Fruit fly (Drosophila melanogaster) whole organism, prepupa: ENCODE measurements around the gene spn-F.
A peak's percentile ranks its signal among the peaks of the same experiment; 100 is the strongest.

Experiments used
- Blimp-1 ChIP-seq: fragments of 200-800 bp; sonication (Bioruptor generic); optimal IDR thresholded peaks from 3 replicates; lab custom pipeline; 2017; ENCODE audit warnings: missing biosample characterization, missing genetic modification characterization, mild to moderate bottlenecking, moderate library complexity, missing genetic modification reagents
- CG10669 ChIP-seq: fragments of 200-800 bp; sonication (Bioruptor generic); optimal IDR thresholded peaks from 3 replicates; lab custom pipeline; 2018; ENCODE audit warnings: missing biosample characterization, mild to moderate bottlenecking, missing genetic modification characterization, moderate library complexity
- CG11294 ChIP-seq: fragments of 200-800 bp; sonication (Bioruptor generic); IDR thresholded peaks from 2 replicates; pipeline ENCODE4 v1.3.6; 2022; ENCODE audit warnings: missing biosample characterization, missing genetic modification characterization
- CG11902 ChIP-seq: fragments of 200-800 bp; sonication (Bioruptor generic); optimal IDR thresholded peaks from 3 replicates; lab custom pipeline; 2016; ENCODE audit warnings: missing biosample characterization, missing genetic modification characterization
- CG1621 ChIP-seq: fragments of 200-800 bp; sonication (Bioruptor generic); optimal IDR thresholded peaks from 3 replicates; lab custom pipeline; 2018; ENCODE audit warnings: missing biosample characterization, mild to moderate bottlenecking, missing genetic modification characterization
- CG31627 ChIP-seq: fragments of 200-800 bp; sonication (Bioruptor generic); optimal IDR thresholded peaks from 3 replicates; lab custom pipeline; 2016; ENCODE audit warnings: missing biosample characterization, missing genetic modification characterization
- CG3919 ChIP-seq: fragments of 200-800 bp; sonication (Bioruptor generic); optimal IDR thresholded peaks from 3 replicates; lab custom pipeline; 2016; ENCODE audit warnings: missing biosample characterization, missing genetic modification characterization
- CG6163 ChIP-seq: fragments of 200-800 bp; sonication (Bioruptor generic); IDR thresholded peaks from 3 replicates; pipeline ENCODE4 v1.3.6; 2022; ENCODE audit warnings: missing biosample characterization, missing genetic modification characterization
- CG6276 ChIP-seq: fragments of 200-800 bp; sonication (Bioruptor generic); optimal IDR thresholded peaks from 2 replicates; lab custom pipeline; 2017; ENCODE audit warnings: missing biosample characterization, mild to moderate bottlenecking, missing genetic modification characterization
- CG6808 ChIP-seq: fragments of 200-800 bp; sonication (Bioruptor generic); optimal IDR thresholded peaks from 3 replicates; lab custom pipeline; 2017; ENCODE audit warnings: missing biosample characterization, missing genetic modification characterization, mild to moderate bottlenecking, moderate library complexity, missing genetic modification reagents
- CG6854 ChIP-seq: fragments of 200-800 bp; sonication (Bioruptor generic); optimal IDR thresholded peaks from 2 replicates; lab custom pipeline; 2017; ENCODE audit warnings: missing biosample characterization, mild to moderate bottlenecking, missing genetic modification characterization
- CG8119 ChIP-seq: fragments of 200-800 bp; sonication (Bioruptor generic); IDR thresholded peaks from 3 replicates; pipeline ENCODE4 v1.3.6; 2022; ENCODE audit warnings: missing biosample characterization, missing genetic modification characterization
- CG8319 ChIP-seq: fragments of 200-800 bp; sonication (Bioruptor generic); optimal IDR thresholded peaks from 3 replicates; lab custom pipeline; 2016; ENCODE audit warnings: missing biosample characterization, missing genetic modification characterization
- CG8632 ChIP-seq: fragments of 200-800 bp; sonication (Bioruptor generic); optimal IDR thresholded peaks from 3 replicates; lab custom pipeline; 2016; ENCODE audit warnings: missing biosample characterization, missing genetic modification characterization
- Eip78C ChIP-seq: fragments of 200-800 bp; sonication (Bioruptor generic); peaks from one replicate; lab custom pipeline; 2016; ENCODE audit warnings: missing biosample characterization, missing genetic modification characterization
- Eip93F ChIP-seq: fragments of 200-800 bp; sonication (Bioruptor generic); optimal IDR thresholded peaks from 2 replicates; lab custom pipeline; 2016; ENCODE audit warnings: missing biosample characterization, mild to moderate bottlenecking, missing genetic modification characterization
- Ets21C ChIP-seq: fragments of 200-800 bp; sonication (Bioruptor generic); optimal IDR thresholded peaks from 3 replicates; lab custom pipeline; 2016; ENCODE audit warnings: missing biosample characterization, missing genetic modification characterization
- Gug ChIP-seq: fragments of 200-800 bp; sonication (Bioruptor generic); IDR thresholded peaks from 2 replicates; pipeline ENCODE4 v1.3.6; 2022; ENCODE audit warnings: missing biosample characterization, missing genetic modification characterization
- Hr38 ChIP-seq: sonication (Bioruptor generic); optimal IDR thresholded peaks from 2 replicates; lab custom pipeline; 2016; ENCODE audit warnings: missing biosample characterization, missing genetic modification characterization
- Hr39 ChIP-seq: fragments of 200-800 bp; sonication (Bioruptor generic); optimal IDR thresholded peaks from 2 replicates; lab custom pipeline; 2016; ENCODE audit warnings: missing biosample characterization, missing genetic modification characterization
- Hr4 ChIP-seq: fragments of 200-800 bp; sonication (Bioruptor generic); optimal IDR thresholded peaks from 3 replicates; lab custom pipeline; 2016; ENCODE audit warnings: missing biosample characterization, missing genetic modification characterization
- Lpt ChIP-seq: fragments of 200-800 bp; sonication (Bioruptor generic); optimal IDR thresholded peaks from 3 replicates; lab custom pipeline; 2016; ENCODE audit warnings: missing biosample characterization, missing genetic modification characterization
- OdsH ChIP-seq: fragments of 200-800 bp; sonication (Bioruptor generic); optimal IDR thresholded peaks from 3 replicates; lab custom pipeline; 2016; ENCODE audit warnings: missing biosample characterization, missing genetic modification characterization
- Smox ChIP-seq: fragments of 200-800 bp; sonication (Bioruptor generic); optimal IDR thresholded peaks from 3 replicates; lab custom pipeline; 2016; ENCODE audit warnings: missing biosample characterization, missing genetic modification characterization
- Sox102F ChIP-seq: fragments of 200-800 bp; sonication (Bioruptor generic); optimal IDR thresholded peaks from 2 replicates; lab custom pipeline; 2016; ENCODE audit warnings: missing biosample characterization, mild to moderate bottlenecking, missing genetic modification characterization
- Sox14 ChIP-seq: fragments of 200-800 bp; sonication (Bioruptor generic); optimal IDR thresholded peaks from 3 replicates; lab custom pipeline; 2016; ENCODE audit warnings: missing biosample characterization, missing genetic modification characterization
- Sox15 ChIP-seq: fragments of 200-800 bp; sonication (Bioruptor generic); optimal IDR thresholded peaks from 3 replicates; lab custom pipeline; 2016; ENCODE audit warnings: missing biosample characterization, missing genetic modification characterization
- acj6 ChIP-seq: fragments of 200-800 bp; sonication (Bioruptor generic); optimal IDR thresholded peaks from 3 replicates; lab custom pipeline; 2016; ENCODE audit warnings: missing biosample characterization, missing genetic modification characterization
- cyc ChIP-seq: fragments of 200-800 bp; sonication (Bioruptor generic); optimal IDR thresholded peaks from 3 replicates; lab custom pipeline; 2016; ENCODE audit warnings: missing biosample characterization, missing genetic modification characterization
- dac ChIP-seq: fragments of 200-800 bp; sonication (Bioruptor generic); optimal IDR thresholded peaks from 2 replicates; lab custom pipeline; 2017; ENCODE audit warnings: missing biosample characterization, mild to moderate bottlenecking, missing genetic modification characterization
- dsx ChIP-seq: fragments of 200-800 bp; optimal IDR thresholded peaks from 3 replicates; lab custom pipeline; 2019; ENCODE audit warnings: missing biosample characterization, mild to moderate bottlenecking, missing genetic modification characterization, moderate library complexity; ENCODE audit not compliant: poor library complexity, severe bottlenecking
- esn ChIP-seq: fragments of 200-800 bp; sonication (Bioruptor generic); optimal IDR thresholded peaks from 2 replicates; lab custom pipeline; 2016; ENCODE audit warnings: missing biosample characterization, mild to moderate bottlenecking, missing genetic modification characterization, moderate library complexity
- fkh ChIP-seq: fragments of 200-800 bp; sonication (Bioruptor generic); optimal IDR thresholded peaks from 3 replicates; lab custom pipeline; 2017; ENCODE audit warnings: missing biosample characterization, mild to moderate bottlenecking, missing genetic modification characterization, moderate library complexity
- lz ChIP-seq: fragments of 200-800 bp; sonication (Bioruptor generic); optimal IDR thresholded peaks from 3 replicates; lab custom pipeline; 2016; ENCODE audit warnings: missing biosample characterization, missing genetic modification characterization
- net ChIP-seq: fragments of 200-800 bp; sonication (Bioruptor generic); optimal IDR thresholded peaks from 3 replicates; lab custom pipeline; 2016; ENCODE audit warnings: missing biosample characterization, missing genetic modification characterization
- pdm3 ChIP-seq: fragments of 200-800 bp; sonication (Bioruptor generic); optimal IDR thresholded peaks from 3 replicates; lab custom pipeline; 2016; ENCODE audit warnings: missing biosample characterization, missing genetic modification characterization
- spab ChIP-seq: fragments of 200-800 bp; sonication (Bioruptor generic); optimal IDR thresholded peaks from 2 replicates; lab custom pipeline; 2017; ENCODE audit warnings: missing biosample characterization, mild to moderate bottlenecking, missing genetic modification characterization, missing genetic modification reagents
- svp ChIP-seq: fragments of 200-800 bp; sonication (Bioruptor generic); peaks from one replicate; lab custom pipeline; 2016; ENCODE audit warnings: missing biosample characterization, missing genetic modification characterization
- vri ChIP-seq: fragments of 200-800 bp; sonication (Bioruptor generic); optimal IDR thresholded peaks from 3 replicates; lab custom pipeline; 2016; ENCODE audit warnings: missing biosample characterization, mild to moderate bottlenecking, missing genetic modification characterization

Gene spn-F

dm6 chr3R:31254808-31255207 is at the start of gene spn-F, which contains the start of gene CG1750:
spn-F (plus strand) TSS chr3R:31255127.
CG1750 (minus strand) TSS chr3R:31254900.
- TF ChIP-seq Sox102F (GFP tag; lab: Kevin White, UChicago) (no peak), spab (GFP tag; lab: Kevin White, UChicago) (no peak), pdm3 (GFP tag; lab: Kevin White, UChicago) (no peak), Eip78C (GFP tag; lab: Kevin White, UChicago) (no peak), vri (GFP tag; lab: Kevin White, UChicago) (peak; percentile 85), fkh (GFP tag; lab: Kevin White, UChicago) (peak; percentile 84)

dm6 chr3R:31210630-31211029 is 44.3 kb upstream of the spn-F start, which contains the start of gene chp:
chp (minus strand) TSS chr3R:31210730.
- TF ChIP-seq Sox15 (GFP tag; lab: Kevin White, UChicago) = no peak
- TF ChIP-seq Hr39 (GFP tag; lab: Kevin White, UChicago) = no peak
- no peak for TF ChIP-seq Eip93F (GFP tag; lab: Kevin White, UChicago)
- no peak for TF ChIP-seq CG3919 (GFP tag; lab: Kevin White, UChicago)
- no peak for TF ChIP-seq spab (GFP tag; lab: Kevin White, UChicago)
- no peak for TF ChIP-seq CG10669 (GFP tag; lab: Kevin White, UChicago)
- no peak for TF ChIP-seq Gug (GFP tag; lab: Robert Waterston, UW)
- no peak for TF ChIP-seq Eip78C (GFP tag; lab: Kevin White, UChicago)
- TF ChIP-seq vri (GFP tag; lab: Kevin White, UChicago) = no peak
- no peak for TF ChIP-seq Sox102F (GFP tag; lab: Kevin White, UChicago)
- TF ChIP-seq net (GFP tag; lab: Kevin White, UChicago) = no peak
- no peak for TF ChIP-seq CG6808 (GFP tag; lab: Kevin White, UChicago)
- TF ChIP-seq CG8119 (GFP tag; lab: Robert Waterston, UW) = no peak
- no peak for TF ChIP-seq Lpt (GFP tag; lab: Kevin White, UChicago)
- no peak for TF ChIP-seq Smox (GFP tag; lab: Kevin White, UChicago)
- no peak for TF ChIP-seq Blimp-1 (GFP tag; lab: Kevin White, UChicago)
- TF ChIP-seq, all 60 proteins: peak for 0

- TF ChIP-seq CG8319 (GFP tag; lab: Kevin White, UChicago) (no peak), CG6163 (GFP tag; lab: Robert Waterston, UW) (no peak), CG10669 (GFP tag; lab: Kevin White, UChicago) (no peak), Sox102F (GFP tag; lab: Kevin White, UChicago) (no peak), fkh (GFP tag; lab: Kevin White, UChicago) (no peak), CG8632 (no peak), Blimp-1 (GFP tag; lab: Kevin White, UChicago) (no peak), dac (no peak), dsx (GFP tag; lab: Kevin White, UChicago) (no peak), acj6 (no peak), Hr38 (no peak), spab (GFP tag; lab: Kevin White, UChicago) (no peak), Sox14 (no peak), CG11294 (GFP tag; lab: Robert Waterston, UW) (no peak), esn (GFP tag; lab: Kevin White, UChicago) (no peak), CG11902 (GFP tag; lab: Kevin White, UChicago) (no peak)
- TF ChIP-seq, all 60 proteins: peak for 0
Observed at dm6 chr3R:31213227-31213626, 41.7 kb upstream of the spn-F start, which contains the start of the genes Zwilch and CG1542. Zwilch (minus strand) TSS chr3R:31213376. CG1542 (plus strand) TSS chr3R:31213458.

- TF ChIP-seq CG1621 (tag; lab: Kevin White, UChicago) (no peak), Sox102F (GFP tag; lab: Kevin White, UChicago) (no peak), svp (GFP tag; lab: Kevin White, UChicago) (no peak), spab (GFP tag; lab: Kevin White, UChicago) (no peak), cyc (GFP tag; lab: Kevin White, UChicago) (no peak), CG31627 (no peak), Gug (GFP tag; lab: Robert Waterston, UW) (no peak), vri (GFP tag; lab: Kevin White, UChicago) (no peak), Hr4 (GFP tag; lab: Kevin White, UChicago) (no peak), net (GFP tag; lab: Kevin White, UChicago) (no peak), CG6276 (GFP tag; lab: Kevin White, UChicago) (no peak), lz (GFP tag; lab: Kevin White, UChicago) (peak; percentile 45), Ets21C (GFP tag; lab: Kevin White, UChicago) (no peak), pdm3 (GFP tag; lab: Kevin White, UChicago) (no peak), CG6854 (GFP tag; lab: Kevin White, UChicago) (peak; percentile 39), Hr38 (no peak), OdsH (GFP tag; lab: Kevin White, UChicago) (no peak)
Observed at dm6 chr3R:31215830-31216229, 39.1 kb upstream of the spn-F start, which contains the start of gene CG15561. CG15561 (minus strand) TSS chr3R:31215942.
